Worm (Caenorhabditis elegans): ENCODE data around the gene F22F1.3.

DNA sequence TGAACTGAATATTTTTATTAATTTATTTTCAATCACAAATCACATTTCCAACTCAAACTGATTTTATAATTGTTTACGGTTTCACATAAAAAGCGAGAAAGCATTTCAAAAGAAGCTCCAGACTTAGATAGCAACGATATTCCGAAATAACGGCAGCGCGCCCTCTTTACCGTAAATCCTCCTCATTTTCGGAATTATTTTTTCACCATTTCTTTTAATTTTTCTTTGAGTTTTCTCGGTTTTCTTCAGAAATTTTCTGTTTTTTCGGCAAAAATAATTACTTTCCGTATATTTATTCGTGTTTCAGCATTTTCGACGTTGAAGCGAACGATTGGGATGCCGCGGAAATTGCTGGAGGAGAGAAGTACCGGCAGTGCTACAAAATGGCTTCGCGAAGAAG is 15.5 kb downstream of the F22F1.3 start, which contains the start of gene C02B8.1:
- no peak for TF ChIP-seq ama-1 (optimal IDR thresholded peaks at IDR 0.05)
- no peak for TF ChIP-seq ama-1 (GFP tag; optimal IDR thresholded peaks at IDR 0.05)
- TF ChIP-seq snpc-1.3 (tag; optimal IDR thresholded peaks at IDR 0.05; ENCODE audit: insufficient read depth), result no peak
- TF ChIP-seq snpc-4 (GFP tag; optimal IDR thresholded peaks at IDR 0.05), result no peak
- no peak for TF ChIP-seq snpc-4 (tag; optimal IDR thresholded peaks at IDR 0.05)
- no peak for TF ChIP-seq lin-35 (GFP tag; optimal IDR thresholded peaks at IDR 0.05)
- TF ChIP-seq ztf-18 (tag; optimal IDR thresholded peaks at IDR 0.05), result no peak
- TF ChIP-seq nfyb-1 (GFP tag; IDR thresholded peaks at IDR 0.05), result no peak
- TF ChIP-seq F10E7.11 (tag; optimal IDR thresholded peaks at IDR 0.05), result no peak
- no peak for TF ChIP-seq ccch-3 (GFP tag; optimal IDR thresholded peaks at IDR 0.05)
- no peak for TF ChIP-seq dpff-1 (tag; optimal IDR thresholded peaks at IDR 0.05)
- no peak for TF ChIP-seq nhr-120 (GFP tag; IDR thresholded peaks at IDR 0.05)
